Fruit fly (Drosophila melanogaster): ENCODE results near the gene CG32269.
A peak's percentile ranks its signal among the peaks of the same experiment; 100 is the strongest.

CG32269 gene

dm6 chr3L:3192333-3192894 is 16.4 kb downstream of the CG32269 start, which contains the start of gene CG14965:
TSS of gene CG14965 (minus strand) at chr3L:3192491.
- no peak for TF ChIP-seq GATAe (GFP tag; conservative IDR thresholded peaks at IDR 0.05)
- peak; percentile 27; the same call in 1 of the 2 replicates for TF ChIP-seq CG42726 (GFP tag; IDR thresholded peaks at IDR 0.05; ENCODE audit: partially characterized antibody)
- no peak for TF ChIP-seq Mad (GFP tag; optimal IDR thresholded peaks at IDR 0.05)
- TF ChIP-seq tna (GFP tag; IDR thresholded peaks at IDR 0.05; ENCODE audit: partially characterized antibody), result peak; percentile 78
- TF ChIP-seq CG1832 (GFP tag; optimal IDR thresholded peaks at IDR 0.05), result no peak
- peak; percentile 87 for TF ChIP-seq CG14860 (GFP tag; IDR thresholded peaks at IDR 0.05; ENCODE audit: partially characterized antibody)
- TF ChIP-seq schlank (tag; optimal IDR thresholded peaks at IDR 0.05), result no peak
- no peak for TF ChIP-seq CG3407 (GFP tag; optimal IDR thresholded peaks at IDR 0.05)
- no peak for TF ChIP-seq zfh1 (GFP tag; IDR thresholded peaks at IDR 0.05)
- no peak for TF ChIP-seq TFAM (GFP tag; optimal IDR thresholded peaks at IDR 0.05)
- TF ChIP-seq hkb (optimal IDR thresholded peaks at IDR 0.05), result peak; percentile 34
- no peak for TF ChIP-seq hkb (GFP tag; IDR thresholded peaks at IDR 0.05)
- peak; percentile 89 for TF ChIP-seq Bgb (GFP tag; IDR thresholded peaks at IDR 0.05; ENCODE audit: partially characterized antibody)
- TF ChIP-seq Hey (tag; optimal IDR thresholded peaks at IDR 0.05), result no peak
- no peak for TF ChIP-seq CG14965 (GFP tag; optimal IDR thresholded peaks at IDR 0.05; ENCODE audit: borderline replicate concordance)
- peak; percentile 87 for TF ChIP-seq amos (GFP tag; IDR thresholded peaks at IDR 0.05; ENCODE audit: partially characterized antibody)
- TF ChIP-seq CG7963 (GFP tag; IDR thresholded peaks at IDR 0.05; ENCODE audit: partially characterized antibody), result peak; percentile 72
- no peak for TF ChIP-seq ranshi (GFP tag; IDR thresholded peaks at IDR 0.05)
- TF ChIP-seq CG14441 (GFP tag; IDR thresholded peaks at IDR 0.05), result peak; percentile 36; the same call in 1 of the 2 replicates
- TF ChIP-seq Camta (GFP tag; optimal IDR thresholded peaks at IDR 0.05), result no peak
- peak; percentile 94 for TF ChIP-seq Myb (GFP tag; optimal IDR thresholded peaks at IDR 0.05)
- no peak for TF ChIP-seq CG10366 (GFP tag; IDR thresholded peaks at IDR 0.05)
- peak; percentile 91 for TF ChIP-seq HLH4C (GFP tag; IDR thresholded peaks at IDR 0.05; ENCODE audit: partially characterized antibody)
- peak; percentile 95 for TF ChIP-seq unc-4 (GFP tag; IDR thresholded peaks at IDR 0.05; ENCODE audit: partially characterized antibody)
- TF ChIP-seq az2 (GFP tag; optimal IDR thresholded peaks at IDR 0.05), result no peak
- TF ChIP-seq HmgZ (tag; optimal IDR thresholded peaks at IDR 0.05), result no peak
- peak; percentile 90 for TF ChIP-seq CG16813 (GFP tag; IDR thresholded peaks at IDR 0.05; ENCODE audit: partially characterized antibody)
- no peak for TF ChIP-seq CG12219 (GFP tag; optimal IDR thresholded peaks at IDR 0.05)
- TF ChIP-seq Dll (GFP tag; IDR thresholded peaks at IDR 0.05; ENCODE audit: partially characterized antibody), result peak; percentile 97
- no peak for TF ChIP-seq dpn (GFP tag; optimal IDR thresholded peaks at IDR 0.05)
- peak; percentile 2 for TF ChIP-seq Med (GFP tag)
- no peak for TF ChIP-seq onecut (GFP tag; IDR thresholded peaks at IDR 0.05)
- TF ChIP-seq CG13287 (GFP tag; IDR thresholded peaks at IDR 0.05; ENCODE audit: partially characterized antibody), result peak; percentile 94
- TF ChIP-seq wek (GFP tag; optimal IDR thresholded peaks at IDR 0.05), result no peak
- TF ChIP-seq CG18764 (GFP tag; optimal IDR thresholded peaks at IDR 0.05), result no peak
- TF ChIP-seq BEAF-32 (GFP tag; optimal IDR thresholded peaks at IDR 0.05), result peak; percentile 95
- peak; percentile 75 for TF ChIP-seq ato (GFP tag; IDR thresholded peaks at IDR 0.05; ENCODE audit: partially characterized antibody)
- peak; percentile 75; the same call in 2 of the 3 replicates for TF ChIP-seq mld (GFP tag; IDR thresholded peaks at IDR 0.05; ENCODE audit: partially characterized antibody)
- TF ChIP-seq z (GFP tag; IDR thresholded peaks at IDR 0.05), result no peak
- TF ChIP-seq CHES-1-like (GFP tag; optimal IDR thresholded peaks at IDR 0.05), result no peak
- no peak for TF ChIP-seq CG8765 (GFP tag; IDR thresholded peaks at IDR 0.05)
- TF ChIP-seq CG15514 (GFP tag; optimal IDR thresholded peaks at IDR 0.05), result peak; percentile 99
- TF ChIP-seq nerfin-2 (GFP tag; IDR thresholded peaks at IDR 0.05; ENCODE audit: partially characterized antibody), result peak; percentile 90
- peak; percentile 84 for TF ChIP-seq Sin3A (optimal IDR thresholded peaks at IDR 0.05)
- TF ChIP-seq Ets65A (GFP tag), result peak; percentile 73
- TF ChIP-seq knrl (GFP tag; IDR thresholded peaks at IDR 0.05; ENCODE audit: partially characterized antibody), result peak; percentile 91
- peak; percentile 79 for TF ChIP-seq bbx (GFP tag; IDR thresholded peaks at IDR 0.05; ENCODE audit: partially characterized antibody)
- peak; percentile 13 for TF ChIP-seq mam (GFP tag; optimal IDR thresholded peaks at IDR 0.05)
- TF ChIP-seq Sry-δ (GFP tag; optimal IDR thresholded peaks at IDR 0.05), result peak; percentile 95
